Worm (Caenorhabditis elegans): ENCODE results near the gene Y67D8B.2.

- no peak for TF ChIP-seq nhr-12 (tag; optimal IDR thresholded peaks at IDR 0.05)
- TF ChIP-seq skn-1 (tag; optimal IDR thresholded peaks at IDR 0.05), result no peak
- no peak for TF ChIP-seq ceh-9 (tag; optimal IDR thresholded peaks at IDR 0.05)
- no peak for TF ChIP-seq ama-1 (optimal IDR thresholded peaks at IDR 0.05)
- no peak for TF ChIP-seq egl-27 (tag; optimal IDR thresholded peaks at IDR 0.05)
- no peak for TF ChIP-seq ceh-82 (tag; optimal IDR thresholded peaks at IDR 0.05)
- TF ChIP-seq elt-2 (tag; optimal IDR thresholded peaks at IDR 0.05), result no peak
- TF ChIP-seq tbx-2 (tag; optimal IDR thresholded peaks at IDR 0.05), result no peak
- no peak for TF ChIP-seq elt-1 (tag; optimal IDR thresholded peaks at IDR 0.05)
- TF ChIP-seq pha-4 (tag; optimal IDR thresholded peaks at IDR 0.05), result no peak
- TF ChIP-seq ztf-11 (tag; optimal IDR thresholded peaks at IDR 0.05), result no peak
- no peak for TF ChIP-seq snpc-4 (tag; optimal IDR thresholded peaks at IDR 0.05)
Observed at ce11 chrIV:3151061-3151460, 40.3 kb downstream of the Y67D8B.2 start, which contains the start of gene T23E1.1.
